Worm (Caenorhabditis elegans) whole organism, late embryonic: ENCODE data around the gene rps-4.

Source experiments
- K02D7.2 ChIP-seq: sonication (generic microtip); optimal IDR thresholded peaks from 2 replicates; lab custom pipeline; 2017; ENCODE audit warnings: mild to moderate bottlenecking, missing genetic modification characterization, missing compliant biosample characterization
- ceh-18 ChIP-seq: sonication (generic microtip); optimal IDR thresholded peaks from 2 replicates; lab custom pipeline; 2016; ENCODE audit warnings: missing genetic modification characterization, missing compliant biosample characterization
- ceh-34 ChIP-seq: sonication (generic microtip); optimal IDR thresholded peaks from 2 replicates; lab custom pipeline; 2016; ENCODE audit warnings: mild to moderate bottlenecking, missing genetic modification characterization, missing compliant biosample characterization
- ceh-45 ChIP-seq: fragments of 200-800 bp; sonication (Bioruptor generic); IDR thresholded peaks from 2 replicates; pipeline ENCODE4 v1.3.6; 2022; ENCODE audit warnings: missing genetic modification reagents, missing genetic modification characterization, missing compliant biosample characterization
- dve-1 ChIP-seq: sonication (generic microtip); optimal IDR thresholded peaks from 2 replicates; lab custom pipeline; 2017; ENCODE audit warnings: antibody characterized with exemption, mild to moderate bottlenecking, missing genetic modification characterization, missing compliant biosample characterization
- ets-4 ChIP-seq: sonication (generic microtip); optimal IDR thresholded peaks from 2 replicates; lab custom pipeline; 2016; ENCODE audit warnings: missing genetic modification characterization, missing compliant biosample characterization
- fkh-10 ChIP-seq: fragments of 150-350 bp; optimal IDR thresholded peaks from 2 replicates; lab custom pipeline; 2014; ENCODE audit warnings: missing biosample characterization, missing genetic modification reagents, missing genetic modification characterization
- gmeb-2 ChIP-seq: sonication (generic microtip); optimal IDR thresholded peaks from 2 replicates; lab custom pipeline; 2016; ENCODE audit warnings: missing genetic modification characterization, inconsistent platforms, missing compliant biosample characterization
- odd-2 ChIP-seq: sonication (generic microtip); optimal IDR thresholded peaks from 2 replicates; lab custom pipeline; 2017; ENCODE audit warnings: antibody characterized with exemption, mild to moderate bottlenecking, missing genetic modification characterization, missing compliant biosample characterization
- pros-1 ChIP-seq: fragments of 150-350 bp; optimal IDR thresholded peaks from 2 replicates; lab custom pipeline; 2014; ENCODE audit warnings: missing biosample characterization, missing genetic modification reagents, missing genetic modification characterization
- tbx-7 ChIP-seq: sonication (generic microtip); optimal IDR thresholded peaks from 2 replicates; lab custom pipeline; 2016; ENCODE audit warnings: missing genotype, missing genetic modification characterization, missing compliant biosample characterization
- zip-5 ChIP-seq: sonication (generic microtip); optimal IDR thresholded peaks from 2 replicates; lab custom pipeline; 2016; ENCODE audit warnings: missing genetic modification characterization, missing compliant biosample characterization

rps-4 gene

DNA sequence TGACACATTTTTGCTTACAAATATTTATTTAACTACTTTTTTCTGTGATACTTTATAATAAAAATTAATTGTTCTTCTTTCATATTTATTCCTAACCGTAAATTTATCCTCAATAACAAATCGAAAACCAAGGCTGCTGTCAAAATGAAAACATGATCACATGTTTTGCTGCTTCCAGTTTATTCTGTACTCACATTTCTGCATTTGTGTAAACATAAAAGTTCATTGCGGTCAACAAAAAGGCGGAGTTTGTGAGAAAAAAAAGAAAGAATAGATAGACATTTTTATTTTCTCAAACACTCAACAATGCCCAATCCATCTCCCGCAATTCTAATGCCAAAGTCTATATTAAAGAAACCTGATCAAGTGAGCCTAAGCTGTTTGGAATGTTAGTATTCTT lies 48.7 kb downstream of the rps-4 start, which contains the start of gene C06G3.3:
Gene C06G3.3, plus strand, starts transcription at position 301 of the 400 bp plus-strand sequence.
- TF ChIP-seq zip-5 (tag; lab: Kevin White, UChicago), result no peak
- no peak for TF ChIP-seq dve-1 (tag; lab: Kevin White, UChicago)
- no peak for TF ChIP-seq fkh-10 (GFP tag; lab: Kevin White, UChicago)
- TF ChIP-seq ceh-34, result no peak
- no peak for TF ChIP-seq ceh-45 (GFP tag; lab: Robert Waterston, UW)
- no peak for TF ChIP-seq K02D7.2
- no peak for TF ChIP-seq odd-2 (tag; lab: Kevin White, UChicago)
- TF ChIP-seq ceh-18 (tag; lab: Kevin White, UChicago), result no peak
- no peak for TF ChIP-seq tbx-7 (tag; lab: Kevin White, UChicago)
- no peak for TF ChIP-seq ets-4 (tag; lab: Kevin White, UChicago)
- no peak for TF ChIP-seq gmeb-2 (tag; lab: Kevin White, UChicago)
- no peak for TF ChIP-seq pros-1 (tag; lab: Kevin White, UChicago)
